Fruit fly (Drosophila melanogaster): ENCODE data around the gene Mlp84B.

Gene Mlp84B

dm6 chr3R:7116511-7116910 is 1.0 kb downstream of the Mlp84B start:
- TF ChIP-seq CG6854 (GFP tag; optimal IDR thresholded peaks at IDR 0.05) (no peak), CG34406 (GFP tag; optimal IDR thresholded peaks at IDR 0.05) (no peak), CG8319 (GFP tag; optimal IDR thresholded peaks at IDR 0.05) (no peak), vri (GFP tag; optimal IDR thresholded peaks at IDR 0.05) (no peak), CG31627 (GFP tag; optimal IDR thresholded peaks at IDR 0.05) (no peak), Eip93F (GFP tag; optimal IDR thresholded peaks at IDR 0.05) (no peak), fd85E (GFP tag; optimal IDR thresholded peaks at IDR 0.05) (no peak), CG4318 (GFP tag; optimal IDR thresholded peaks at IDR 0.05) (no peak), acj6 (GFP tag; optimal IDR thresholded peaks at IDR 0.05) (no peak), OdsH (GFP tag; optimal IDR thresholded peaks at IDR 0.05) (no peak), Eip75B (GFP tag; optimal IDR thresholded peaks at IDR 0.05) (no peak)

DNA sequence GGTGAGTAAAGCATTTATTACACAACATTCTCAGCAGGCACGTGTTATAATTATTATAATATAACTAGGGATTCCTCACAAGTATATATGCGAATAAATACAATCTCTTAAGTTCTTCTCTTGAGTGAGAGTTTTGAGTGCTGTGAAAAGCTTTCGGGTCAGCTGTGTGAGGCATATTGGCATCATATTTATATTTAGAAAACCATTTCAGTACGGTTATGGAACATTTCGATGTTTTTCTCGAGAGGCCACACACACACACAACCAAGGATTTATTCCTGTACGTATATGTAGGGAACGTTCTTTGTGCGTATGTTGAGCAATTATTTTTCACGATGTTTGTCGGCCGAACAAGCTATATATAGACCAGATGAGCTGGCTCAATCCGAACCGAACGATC is 4.6 kb downstream of the Mlp84B start:
- TF ChIP-seq CG6276 (GFP tag; optimal IDR thresholded peaks at IDR 0.05) (no peak), CG3919 (GFP tag; optimal IDR thresholded peaks at IDR 0.05) (no peak), salr (GFP tag; optimal IDR thresholded peaks at IDR 0.05) (no peak), Blimp-1 (GFP tag; optimal IDR thresholded peaks at IDR 0.05) (no peak), Hr38 (GFP tag; optimal IDR thresholded peaks at IDR 0.05) (no peak), dsx (GFP tag; optimal IDR thresholded peaks at IDR 0.05; ENCODE audit: poor library complexity, severe bottlenecking) (no peak), CG4318 (GFP tag; optimal IDR thresholded peaks at IDR 0.05) (no peak), lz (GFP tag; optimal IDR thresholded peaks at IDR 0.05) (no peak), Lpt (GFP tag; optimal IDR thresholded peaks at IDR 0.05) (no peak), Ets21C (GFP tag; optimal IDR thresholded peaks at IDR 0.05) (no peak), cyc (GFP tag; optimal IDR thresholded peaks at IDR 0.05) (no peak), fkh (GFP tag; optimal IDR thresholded peaks at IDR 0.05) (no peak), CG3032 (tag; optimal IDR thresholded peaks at IDR 0.05) (no peak), CG11902 (GFP tag; optimal IDR thresholded peaks at IDR 0.05) (no peak), CG9139 (GFP tag; optimal IDR thresholded peaks at IDR 0.05) (no peak), Hr39 (GFP tag; optimal IDR thresholded peaks at IDR 0.05) (no peak), Met (GFP tag; optimal IDR thresholded peaks at IDR 0.05) (no peak), CG6854 (GFP tag; optimal IDR thresholded peaks at IDR 0.05) (no peak)

DNA sequence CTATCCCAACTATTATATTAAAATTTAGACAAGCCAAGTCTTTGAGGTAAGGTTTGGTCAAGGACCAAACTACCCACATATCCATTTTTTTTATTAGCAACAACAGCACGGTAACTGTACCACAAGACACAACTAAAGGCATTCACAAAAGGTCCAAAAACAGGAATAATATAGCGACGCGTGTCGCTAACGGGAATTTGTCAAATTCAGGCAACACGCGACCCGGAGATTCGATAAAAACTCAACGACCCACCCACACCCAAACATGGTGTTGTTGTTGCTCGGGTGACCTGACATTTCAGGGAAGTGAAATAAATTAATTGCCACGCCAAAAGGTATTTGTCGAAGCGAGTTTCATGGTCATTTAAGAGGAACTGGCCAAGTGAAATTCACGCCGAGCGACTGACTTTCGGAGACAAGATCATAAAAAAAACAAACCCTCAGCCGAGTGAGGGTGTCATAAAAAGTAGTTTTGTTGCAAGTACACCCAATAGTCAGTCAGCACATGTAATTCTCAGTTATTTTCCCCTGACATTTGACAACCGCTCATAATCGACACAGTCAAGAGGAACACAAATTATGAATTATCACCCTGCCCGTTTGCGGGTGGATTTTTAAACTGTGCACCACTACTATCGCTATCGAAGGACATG is 6.2 kb downstream of the Mlp84B start:
- TF ChIP-seq CG15336 (GFP tag; IDR thresholded peaks at IDR 0.05) = no peak
- TF ChIP-seq Sox102F (GFP tag; optimal IDR thresholded peaks at IDR 0.05) = no peak
- TF ChIP-seq CG16779 (tag; optimal IDR thresholded peaks at IDR 0.05) = no peak
- no peak for TF ChIP-seq CG6808 (GFP tag; optimal IDR thresholded peaks at IDR 0.05)
- TF ChIP-seq Gug (GFP tag; IDR thresholded peaks at IDR 0.05) = no peak
- no peak for TF ChIP-seq fd59A (GFP tag; optimal IDR thresholded peaks at IDR 0.05)
- no peak for TF ChIP-seq CG3032 (tag; optimal IDR thresholded peaks at IDR 0.05)
- no peak for TF ChIP-seq lz (GFP tag; optimal IDR thresholded peaks at IDR 0.05)
- TF ChIP-seq pdm3 (GFP tag; optimal IDR thresholded peaks at IDR 0.05) = no peak
- TF ChIP-seq fd85E (GFP tag; optimal IDR thresholded peaks at IDR 0.05) = no peak
- no peak for TF ChIP-seq ss (GFP tag; optimal IDR thresholded peaks at IDR 0.05)
- no peak for TF ChIP-seq CG10669 (GFP tag; optimal IDR thresholded peaks at IDR 0.05)
- no peak for TF ChIP-seq Hr4 (GFP tag; optimal IDR thresholded peaks at IDR 0.05)
- no peak for TF ChIP-seq CG3919 (GFP tag; optimal IDR thresholded peaks at IDR 0.05)
- TF ChIP-seq CG11902 (GFP tag; optimal IDR thresholded peaks at IDR 0.05) = no peak
- no peak for TF ChIP-seq Sox14 (GFP tag; optimal IDR thresholded peaks at IDR 0.05)
- TF ChIP-seq CG10631 (GFP tag; optimal IDR thresholded peaks at IDR 0.05) = no peak

All from whole organism, prepupa.